Worm (Caenorhabditis elegans) whole organism, L4 larva: ENCODE results near the gene C23H4.6.
A peak's percentile ranks its signal among the peaks of the same experiment; 100 is the strongest.

Experiments
- F26F4.8 ChIP-seq: fragments of 200-800 bp; sonication (Bioruptor generic); conservative IDR thresholded peaks from 2 replicates; pipeline ENCODE4 v1.3.6; 2022; ENCODE audit warnings: missing genetic modification characterization, missing compliant biosample characterization
- F37D6.2 ChIP-seq: sonication (generic microtip); optimal IDR thresholded peaks from 2 replicates; lab custom pipeline; 2016; ENCODE audit warnings: mild to moderate bottlenecking, missing genetic modification characterization, missing compliant biosample characterization
- F44E2.7 ChIP-seq: fragments of 200-800 bp; sonication (Bioruptor generic); IDR thresholded peaks from 2 replicates; pipeline ENCODE4 v2.1.2; 2022; ENCODE audit warnings: missing genetic modification characterization, missing compliant biosample characterization
- R02D3.7 ChIP-seq: fragments of 150-350 bp; sonication (generic microtip); optimal IDR thresholded peaks from 3 replicates; lab custom pipeline; 2014; ENCODE audit warnings: missing biosample characterization, missing genetic modification characterization
- T20F7.1 ChIP-seq: fragments of 200-800 bp; sonication (Bioruptor generic); optimal IDR thresholded peaks from 2 replicates; lab custom pipeline; 2018; ENCODE audit warnings: mild to moderate bottlenecking, missing genetic modification characterization, missing compliant biosample characterization
- T26A8.4 ChIP-seq: fragments of 200-800 bp; sonication (Bioruptor generic); IDR thresholded peaks from 2 replicates; pipeline ENCODE4 v1.3.6; 2022; ENCODE audit warnings: missing genetic modification characterization, missing compliant biosample characterization
- ZK337.2 ChIP-seq: fragments of 200-800 bp; sonication (Bioruptor generic); IDR thresholded peaks from 2 replicates; pipeline ENCODE4 v1.3.6; 2022; ENCODE audit warnings: missing genetic modification reagents, missing genetic modification characterization, missing compliant biosample characterization
- aha-1 ChIP-seq: fragments of 150-350 bp; peaks from one replicate; lab custom pipeline; 2014; ENCODE audit warnings: missing biosample characterization, missing genetic modification characterization
- aly-2 ChIP-seq: sonication (generic microtip); optimal IDR thresholded peaks from 2 replicates; lab custom pipeline; 2018; ENCODE audit warnings: missing biosample characterization, missing genetic modification characterization
- attf-4 ChIP-seq: sonication (generic microtip); optimal IDR thresholded peaks from 3 replicates; lab custom pipeline; 2017; ENCODE audit warnings: missing biosample characterization, missing genetic modification characterization
- ceh-20 ChIP-seq: fragments of 200-800 bp; sonication (Bioruptor generic); IDR thresholded peaks from 2 replicates; pipeline ENCODE4 v1.3.6; 2022; ENCODE audit warnings: missing genetic modification reagents, missing genetic modification characterization, missing compliant biosample characterization
- ceh-32 ChIP-seq: sonication (generic microtip); optimal IDR thresholded peaks from 2 replicates; lab custom pipeline; 2016; ENCODE audit warnings: mild to moderate bottlenecking, missing genetic modification characterization, missing compliant biosample characterization; ENCODE audit not compliant: poor library complexity
- ces-1 ChIP-seq: fragments of 150-350 bp; sonication (generic microtip); optimal IDR thresholded peaks from 4 replicates; lab custom pipeline; 2014; ENCODE audit warnings: missing biosample characterization, missing genetic modification reagents, missing genetic modification characterization
- ctbp-1 ChIP-seq: fragments of 200-800 bp; sonication (Bioruptor generic); IDR thresholded peaks from 2 replicates; pipeline ENCODE4 v1.3.6; 2022; ENCODE audit warnings: missing genetic modification reagents, missing genetic modification characterization, missing compliant biosample characterization
- daf-16 ChIP-seq, 3 experiments: sonication (generic microtip); optimal IDR thresholded peaks; 2 replicates each; lab custom pipeline; 2016 to 2017; ENCODE audit warnings: missing genetic modification characterization in 3 of 3, missing genetic modification reagents in 3 of 3, mild to moderate bottlenecking in 2 of 3, missing compliant biosample characterization in 2 of 3, missing biosample characterization in 1 of 3, moderate library complexity in 1 of 3
- dmd-6 ChIP-seq: fragments of 200-800 bp; sonication (Bioruptor generic); IDR thresholded peaks from 2 replicates; pipeline ENCODE4 v1.3.6; 2022; ENCODE audit warnings: missing genetic modification reagents, missing genetic modification characterization, missing compliant biosample characterization
- dve-1 ChIP-seq: sonication (generic microtip); optimal IDR thresholded peaks from 2 replicates; lab custom pipeline; 2017; ENCODE audit warnings: antibody characterized with exemption, mild to moderate bottlenecking, missing genetic modification characterization, missing compliant biosample characterization; ENCODE audit not compliant: insufficient read depth
- egl-43 ChIP-seq: fragments of 200-800 bp; sonication (Bioruptor generic); IDR thresholded peaks from 2 replicates; pipeline ENCODE4 v1.3.6; 2022; ENCODE audit warnings: missing genetic modification reagents, missing genetic modification characterization, missing compliant biosample characterization
- fos-1 ChIP-seq: fragments of 150-350 bp; optimal IDR thresholded peaks from 2 replicates; lab custom pipeline; 2014; ENCODE audit warnings: missing biosample characterization, missing genetic modification characterization
- hlh-11 ChIP-seq: fragments of 200-800 bp; sonication (Bioruptor generic); optimal IDR thresholded peaks from 2 replicates; lab custom pipeline; 2018; ENCODE audit warnings: mild to moderate bottlenecking, missing genetic modification characterization, missing compliant biosample characterization
- hlh-30 ChIP-seq: sonication (generic microtip); optimal IDR thresholded peaks from 2 replicates; lab custom pipeline; 2017; ENCODE audit warnings: antibody characterized with exemption, mild to moderate bottlenecking, missing genetic modification characterization, missing compliant biosample characterization; ENCODE audit not compliant: insufficient read depth
- hmg-1.1 ChIP-seq: fragments of 200-800 bp; sonication (Bioruptor generic); IDR thresholded peaks from 2 replicates; pipeline ENCODE4 v1.3.6; 2022; ENCODE audit warnings: missing genetic modification reagents, missing genetic modification characterization, missing compliant biosample characterization
- lin-38 ChIP-seq: fragments of 200-800 bp; sonication (Bioruptor generic); IDR thresholded peaks from 2 replicates; pipeline ENCODE4 v1.3.6; 2022; ENCODE audit warnings: missing genetic modification reagents, missing genetic modification characterization, missing compliant biosample characterization
- lin-39 ChIP-seq: fragments of 150-350 bp; optimal IDR thresholded peaks from 2 replicates; lab custom pipeline; 2014; ENCODE audit warnings: missing biosample characterization, missing genetic modification reagents, missing genetic modification characterization
- mdl-1 ChIP-seq, 2 experiments: fragments of 150-350 bp in 1 of 2; sonication (generic microtip) in 1 of 2; optimal IDR thresholded peaks; 2 replicates each; lab custom pipeline; 2014 to 2017; ENCODE audit warnings: missing biosample characterization in 2 of 2, missing genetic modification characterization in 2 of 2
- mdt-29 ChIP-seq: fragments of 200-800 bp; sonication (Bioruptor generic); IDR thresholded peaks from 2 replicates; pipeline ENCODE4 v1.3.6; 2022; ENCODE audit warnings: missing genetic modification reagents, missing genetic modification characterization, missing compliant biosample characterization
- mep-1 ChIP-seq: fragments of 150-350 bp; sonication (generic microtip); optimal IDR thresholded peaks from 3 replicates; lab custom pipeline; 2014; ENCODE audit warnings: missing biosample characterization, missing genetic modification characterization
- mxl-3 ChIP-seq: fragments of 200-800 bp; sonication (Bioruptor generic); optimal IDR thresholded peaks from 2 replicates; lab custom pipeline; 2018; ENCODE audit warnings: mild to moderate bottlenecking, missing genetic modification characterization, missing compliant biosample characterization
- nhr-10 ChIP-seq: fragments of 150-350 bp; optimal IDR thresholded peaks from 2 replicates; lab custom pipeline; 2014; ENCODE audit warnings: missing biosample characterization, missing genetic modification characterization
- nhr-102 ChIP-seq: sonication (generic microtip); optimal IDR thresholded peaks from 2 replicates; lab custom pipeline; 2016; ENCODE audit warnings: mild to moderate bottlenecking, missing genetic modification characterization, moderate library complexity, missing compliant biosample characterization
- nhr-11 ChIP-seq: fragments of 150-350 bp; optimal IDR thresholded peaks from 2 replicates; lab custom pipeline; 2014; ENCODE audit warnings: missing biosample characterization, missing genetic modification characterization
- nhr-237 ChIP-seq: sonication (generic microtip); optimal IDR thresholded peaks from 2 replicates; lab custom pipeline; 2017; ENCODE audit warnings: missing biosample characterization, missing genetic modification characterization
- nhr-28 ChIP-seq: fragments of 150-350 bp; optimal IDR thresholded peaks from 2 replicates; lab custom pipeline; 2014; ENCODE audit warnings: missing biosample characterization, missing genetic modification characterization
- nhr-48 ChIP-seq: sonication (generic microtip); optimal IDR thresholded peaks from 2 replicates; lab custom pipeline; 2016; ENCODE audit warnings: mild to moderate bottlenecking, missing genetic modification characterization, missing compliant biosample characterization
- nhr-6 ChIP-seq: fragments of 150-350 bp; optimal IDR thresholded peaks from 2 replicates; lab custom pipeline; 2014; ENCODE audit warnings: missing biosample characterization, missing genetic modification characterization
- php-3 ChIP-seq: fragments of 200-800 bp; sonication (Bioruptor generic); IDR thresholded peaks from 2 replicates; pipeline ENCODE4 v1.3.6; 2022; ENCODE audit warnings: missing genetic modification reagents, missing genetic modification characterization, missing compliant biosample characterization
- pqm-1 ChIP-seq: sonication (generic microtip); optimal IDR thresholded peaks from 2 replicates; lab custom pipeline; 2017; ENCODE audit warnings: missing biosample characterization, missing genetic modification characterization
- set-16 ChIP-seq: fragments of 200-800 bp; sonication (Bioruptor generic); IDR thresholded peaks from 2 replicates; pipeline ENCODE4 v1.3.6; 2022; ENCODE audit warnings: missing genetic modification reagents, missing genetic modification characterization, missing compliant biosample characterization
- skn-1 ChIP-seq: fragments of 150-350 bp; optimal IDR thresholded peaks from 2 replicates; lab custom pipeline; 2014; ENCODE audit warnings: missing biosample characterization, missing genetic modification characterization
- snpc-1.2 ChIP-seq: fragments of 200-800 bp; sonication (Bioruptor generic); IDR thresholded peaks from 2 replicates; pipeline ENCODE4 v1.3.6; 2022; ENCODE audit warnings: missing genetic modification reagents, missing genetic modification characterization, missing compliant biosample characterization
- unc-62 ChIP-seq, 3 experiments: fragments of 150-350 bp in 1 of 3; sonication (generic microtip); optimal IDR thresholded peaks in 2 of 3; peaks in 1 of 3; 1 replicate in 1 of 3; 2 replicates in 2 of 3; lab custom pipeline; 2014 to 2017; ENCODE audit warnings: missing biosample characterization in 3 of 3, missing genetic modification characterization in 3 of 3, missing genetic modification reagents in 3 of 3, missing genotype in 1 of 3
- zfp-3 ChIP-seq: fragments of 200-800 bp; sonication (Bioruptor generic); conservative IDR thresholded peaks from 2 replicates; pipeline ENCODE4 v1.3.6; 2022; ENCODE audit warnings: missing genetic modification reagents, missing genetic modification characterization, missing compliant biosample characterization
- ztf-11 ChIP-seq: fragments of 150-350 bp; optimal IDR thresholded peaks from 2 replicates; lab custom pipeline; 2014; ENCODE audit warnings: missing biosample characterization, missing genetic modification characterization

C23H4.6 gene

DNA sequence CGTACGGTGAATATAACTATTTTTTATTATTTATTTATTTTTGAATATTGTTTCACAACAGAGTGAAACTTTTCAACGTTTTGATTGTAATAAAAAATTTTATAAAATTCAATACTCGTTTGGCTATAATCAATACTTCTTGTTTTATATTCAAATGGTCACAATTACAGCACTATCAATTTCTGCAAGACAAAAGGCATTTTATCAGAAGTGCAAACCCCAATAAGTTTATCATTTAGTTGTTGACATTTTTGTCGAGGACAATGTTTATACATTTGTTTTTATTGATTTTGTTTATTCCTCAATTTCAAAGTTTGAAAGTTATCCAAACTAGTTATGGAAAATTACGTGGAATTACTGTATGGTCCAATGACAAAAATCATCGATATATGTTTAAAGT lies 9.4 kb upstream of the C23H4.6 start, which contains the start of gene cest-9.1:
TSS of gene cest-9.1 (plus strand) at position 213 of the 400 bp plus-strand sequence.
- peak; percentile 50 for TF ChIP-seq dve-1
- TF ChIP-seq fos-1 (tag; lab: Kevin White, UChicago): no peak
- TF ChIP-seq daf-16 (GFP tag; optimal IDR thresholded peaks at IDR 0.05; lab: Kevin White, UChicago): no peak
- TF ChIP-seq daf-16 (tag; optimal IDR thresholded peaks at IDR 0.05; lab: Kevin White, UChicago): peak; percentile 97
- peak; percentile 51 for TF ChIP-seq nhr-28 (tag; lab: Kevin White, UChicago)
- peak; percentile 23 for TF ChIP-seq pqm-1 (tag; lab: Kevin White, UChicago)

DNA sequence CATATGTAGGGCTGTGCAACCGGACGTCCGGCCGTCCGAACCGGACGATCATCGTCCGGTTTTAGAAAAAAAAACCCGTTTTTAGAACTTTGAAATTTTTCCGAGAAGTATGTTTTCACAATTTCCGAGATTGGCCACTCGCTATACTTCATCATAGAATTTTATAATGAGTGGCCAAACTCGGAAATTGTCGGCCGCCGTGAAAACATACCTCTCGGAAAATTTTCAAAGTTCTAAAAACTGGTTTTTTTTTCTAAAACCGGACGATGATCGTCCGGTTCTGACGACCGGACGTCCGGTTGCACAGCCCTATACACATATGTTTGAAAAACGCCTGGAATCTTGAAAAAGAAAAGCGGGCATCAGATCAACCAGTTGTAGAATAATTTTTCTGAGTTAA lies 8.3 kb upstream of the C23H4.6 start:
- no peak for TF ChIP-seq nhr-237 (tag; lab: Kevin White, UChicago)
- no peak for TF ChIP-seq mep-1 (tag; lab: Kevin White, UChicago)
- no peak for TF ChIP-seq F26F4.8 (GFP tag; lab: Robert Waterston, UW)
- TF ChIP-seq egl-43: no peak
- TF ChIP-seq F37D6.2 (tag; lab: Kevin White, UChicago): no peak
- no peak for TF ChIP-seq R02D3.7 (tag; lab: Kevin White, UChicago)
- TF ChIP-seq hlh-30 (tag; lab: Kevin White, UChicago): no peak
- TF ChIP-seq aly-2: no peak
- no peak for TF ChIP-seq T26A8.4 (GFP tag; lab: Robert Waterston, UW)
- TF ChIP-seq ceh-20 (GFP tag; lab: Robert Waterston, UW): no peak
- no peak for TF ChIP-seq nhr-11
- no peak for TF ChIP-seq mdl-1 (tag; optimal IDR thresholded peaks at IDR 0.05; lab: Kevin White, UChicago)
- TF ChIP-seq ztf-11: no peak
- TF ChIP-seq aha-1 (tag; lab: Kevin White, UChicago): no peak
- no peak for TF ChIP-seq nhr-10 (tag; lab: Kevin White, UChicago)
- TF ChIP-seq unc-62 (GFP tag; optimal IDR thresholded peaks at IDR 0.05 in 1 of 2; lab: Kevin White, UChicago): no peak
- no peak for TF ChIP-seq unc-62 (tag; optimal IDR thresholded peaks at IDR 0.05; lab: Kevin White, UChicago)
- no peak for TF ChIP-seq attf-4
- no peak for TF ChIP-seq T20F7.1 (GFP tag; lab: Kevin White, UChicago)
- TF ChIP-seq, all 104 proteins: peak for 0

DNA sequence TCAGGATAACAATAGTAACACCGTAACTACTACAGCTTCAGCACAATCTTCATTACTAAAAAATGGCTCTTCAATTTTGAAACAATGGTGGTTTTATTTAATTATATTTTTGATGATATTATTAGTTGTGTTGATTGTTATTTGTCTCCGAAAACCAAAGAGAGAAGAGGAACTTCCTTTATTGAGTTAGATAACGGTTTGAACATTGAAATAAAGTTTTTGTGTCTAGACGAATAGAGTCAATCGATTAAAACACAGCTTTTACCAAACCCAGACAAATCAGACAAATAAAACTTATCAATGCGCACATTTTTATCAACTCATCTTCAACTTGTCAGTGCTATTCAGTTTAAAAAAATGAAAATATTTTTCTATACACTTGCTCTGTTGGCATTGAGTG lies 5.8 kb upstream of the C23H4.6 start, which contains the start of gene cest-7:
TSS of gene cest-7 (plus strand) at position 301 of the 400 bp plus-strand sequence.
- TF ChIP-seq nhr-11 (no peak), daf-16 (GFP tag; optimal IDR thresholded peaks at IDR 0.05; lab: Kevin White, UChicago) (no peak), daf-16 (tag; optimal IDR thresholded peaks at IDR 0.05; lab: Kevin White, UChicago) (peak; percentile 82), F37D6.2 (tag; lab: Kevin White, UChicago) (no peak), attf-4 (no peak), R02D3.7 (tag; lab: Kevin White, UChicago) (no peak)

DNA sequence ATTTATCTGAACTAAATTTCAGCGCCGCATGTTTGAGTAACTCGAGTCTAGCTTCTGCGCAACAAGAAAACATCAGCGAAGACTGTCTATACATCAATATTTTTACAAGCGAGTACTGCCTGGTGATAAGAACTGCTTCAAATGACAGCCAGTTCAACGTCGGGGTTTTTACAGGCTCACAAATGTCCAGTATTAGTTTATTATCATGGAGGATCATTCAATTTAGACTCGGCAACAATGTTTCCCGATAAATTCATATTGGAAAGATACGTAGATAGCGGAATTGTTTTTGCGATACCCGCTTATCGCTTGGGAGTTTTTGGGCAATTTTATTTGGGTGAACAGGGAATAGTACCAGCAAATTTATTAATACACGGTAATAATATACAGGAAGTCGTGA lies 5.0 kb upstream of the C23H4.6 start:
- TF ChIP-seq mdt-29 (GFP tag; lab: Robert Waterston, UW): no peak
- TF ChIP-seq skn-1 (tag; lab: Kevin White, UChicago): no peak
- TF ChIP-seq nhr-48 (tag; lab: Kevin White, UChicago): peak; percentile 29
- TF ChIP-seq mxl-3 (GFP tag; lab: Kevin White, UChicago): no peak
- no peak for TF ChIP-seq ceh-32 (tag; lab: Kevin White, UChicago)
- TF ChIP-seq daf-16 (GFP tag; optimal IDR thresholded peaks at IDR 0.05; lab: Kevin White, UChicago): peak in 1 of 2 experiments; percentile 36
- peak; percentile 95 for TF ChIP-seq daf-16 (tag; optimal IDR thresholded peaks at IDR 0.05; lab: Kevin White, UChicago)
- TF ChIP-seq dve-1: peak; percentile 71
- no peak for TF ChIP-seq pqm-1 (tag; lab: Kevin White, UChicago)
- TF ChIP-seq hmg-1.1 (GFP tag; lab: Robert Waterston, UW): no peak
- TF ChIP-seq F44E2.7: no peak
- TF ChIP-seq lin-38: no peak
- no peak for TF ChIP-seq set-16 (GFP tag; lab: Robert Waterston, UW)
- no peak for TF ChIP-seq nhr-102 (tag; lab: Kevin White, UChicago)
- TF ChIP-seq nhr-6 (tag; lab: Kevin White, UChicago): no peak
- no peak for TF ChIP-seq zfp-3
- TF ChIP-seq ctbp-1: no peak
- TF ChIP-seq ZK337.2 (GFP tag; lab: Robert Waterston, UW): no peak
- no peak for TF ChIP-seq snpc-1.2 (GFP tag; lab: Robert Waterston, UW)
- no peak for TF ChIP-seq T20F7.1 (GFP tag; lab: Kevin White, UChicago)
- no peak for TF ChIP-seq ces-1
- peak; percentile 79 for TF ChIP-seq dmd-6 (GFP tag; lab: Robert Waterston, UW)
- no peak for TF ChIP-seq mdl-1 (tag; optimal IDR thresholded peaks at IDR 0.05; lab: Kevin White, UChicago)
- TF ChIP-seq F26F4.8 (GFP tag; lab: Robert Waterston, UW): no peak
- TF ChIP-seq aha-1 (tag; lab: Kevin White, UChicago): peak; percentile 62
- TF ChIP-seq php-3: peak; percentile 90
- TF ChIP-seq hlh-11 (tag; lab: Kevin White, UChicago): peak; percentile 72
- TF ChIP-seq T26A8.4 (GFP tag; lab: Robert Waterston, UW): no peak
- TF ChIP-seq R02D3.7 (tag; lab: Kevin White, UChicago): no peak
- peak; percentile 41 for TF ChIP-seq nhr-28 (tag; lab: Kevin White, UChicago)
- no peak for TF ChIP-seq lin-39
